Worm (Caenorhabditis elegans): ENCODE measurements around the gene fbxa-141.

Gene fbxa-141

DNA sequence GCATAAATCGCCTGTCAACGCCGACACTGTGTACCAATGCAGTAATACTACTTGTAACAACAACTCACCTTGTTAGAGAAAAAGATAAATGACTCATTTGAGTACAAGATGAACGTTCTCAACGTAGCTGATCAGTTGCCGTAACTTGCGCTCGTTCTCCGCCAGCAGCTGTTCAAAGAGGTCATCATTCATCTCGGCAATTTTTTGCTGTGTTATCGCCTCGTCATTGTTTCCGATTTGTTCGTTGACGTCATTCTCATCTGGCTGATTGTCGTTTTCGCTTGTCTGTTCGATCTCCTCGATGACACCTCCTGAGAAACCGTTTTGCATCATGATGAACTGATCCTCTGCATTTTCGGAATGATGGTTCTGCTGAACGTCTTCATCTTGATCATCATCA, 9.4 kb downstream of the fbxa-141 start:
- TF ChIP-seq nhr-11 (tag; optimal IDR thresholded peaks at IDR 0.05) (no peak), unc-39 (tag; optimal IDR thresholded peaks at IDR 0.05) (no peak), nhr-67 (tag; optimal IDR thresholded peaks at IDR 0.05) (no peak), unc-62 (GFP tag; optimal IDR thresholded peaks at IDR 0.05) (no peak), egl-27 (tag; optimal IDR thresholded peaks at IDR 0.05) (no peak), aly-2 (tag; optimal IDR thresholded peaks at IDR 0.05) (no peak), hmg-11 (tag; optimal IDR thresholded peaks at IDR 0.05) (no peak), skn-1 (tag; optimal IDR thresholded peaks at IDR 0.05) (no peak), nfya-1 (tag; optimal IDR thresholded peaks at IDR 0.05; ENCODE audit: insufficient read depth) (no peak), pha-4 (tag; optimal IDR thresholded peaks at IDR 0.05) (no peak), elt-2 (tag; optimal IDR thresholded peaks at IDR 0.05) (no peak), ceh-16 (tag; optimal IDR thresholded peaks at IDR 0.05) (no peak), nhr-77 (tag; optimal IDR thresholded peaks at IDR 0.05) (no peak), nhr-12 (tag; optimal IDR thresholded peaks at IDR 0.05) (no peak), elt-1 (tag; optimal IDR thresholded peaks at IDR 0.05) (peak; percentile 42), ceh-28 (tag; optimal IDR thresholded peaks at IDR 0.05) (no peak), nhr-43 (tag; optimal IDR thresholded peaks at IDR 0.05; ENCODE audit: poor library complexity, severe bottlenecking) (peak; percentile 17), pqm-1 (tag; optimal IDR thresholded peaks at IDR 0.05) (no peak), ZK546.5 (tag; optimal IDR thresholded peaks at IDR 0.05) (no peak), mml-1 (tag; optimal IDR thresholded peaks at IDR 0.05) (no peak), ceh-9 (tag; optimal IDR thresholded peaks at IDR 0.05) (no peak), mdl-1 (tag; optimal IDR thresholded peaks at IDR 0.05) (no peak), nhr-23 (tag; optimal IDR thresholded peaks at IDR 0.05) (peak; percentile 69), nhr-25 (tag; optimal IDR thresholded peaks at IDR 0.05) (peak; percentile 74), eor-1 (tag; optimal IDR thresholded peaks at IDR 0.05) (no peak), ztf-4 (tag; optimal IDR thresholded peaks at IDR 0.05) (no peak), ceh-82 (tag; optimal IDR thresholded peaks at IDR 0.05) (no peak), egl-5 (tag; optimal IDR thresholded peaks at IDR 0.05) (no peak), R02D3.7 (tag; optimal IDR thresholded peaks at IDR 0.05) (no peak), nhr-76 (tag; optimal IDR thresholded peaks at IDR 0.05) (no peak), lsy-12 (tag; optimal IDR thresholded peaks at IDR 0.05) (no peak), sea-2 (GFP tag; optimal IDR thresholded peaks at IDR 0.05) (no peak), daf-12 (tag; optimal IDR thresholded peaks at IDR 0.05) (no peak), fkh-2 (tag; optimal IDR thresholded peaks at IDR 0.05) (no peak), tbx-2 (tag; optimal IDR thresholded peaks at IDR 0.05) (no peak), fkh-10 (GFP tag; optimal IDR thresholded peaks at IDR 0.05) (no peak), lin-39 (tag; optimal IDR thresholded peaks at IDR 0.05) (peak; percentile 23), ama-1 (optimal IDR thresholded peaks at IDR 0.05) (no peak), elt-3 (tag; optimal IDR thresholded peaks at IDR 0.05) (no peak)

DNA sequence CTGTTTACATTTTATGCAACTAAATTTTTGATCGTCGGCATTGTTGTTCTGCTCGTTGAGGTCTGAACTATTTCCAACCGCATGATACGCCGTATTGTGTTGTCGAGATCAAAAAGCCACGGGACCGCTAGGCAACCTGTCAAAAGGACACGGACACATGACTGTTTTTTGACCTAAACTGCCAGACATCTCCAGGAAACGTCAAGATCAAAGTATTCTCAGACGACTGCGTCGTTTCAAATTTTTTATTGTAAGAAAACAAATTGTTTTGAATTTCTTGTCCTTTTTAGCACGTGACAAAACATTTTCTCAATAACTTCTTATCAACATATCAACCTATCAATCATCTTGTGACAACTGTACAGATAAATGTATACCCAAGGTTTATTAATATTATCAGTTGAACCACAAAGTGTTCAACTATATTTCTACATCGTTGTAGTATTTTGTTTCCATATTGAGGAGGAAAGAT, 10.6 kb downstream of the fbxa-141 start:
- no peak for TF ChIP-seq skn-1 (tag; optimal IDR thresholded peaks at IDR 0.05)
- peak; percentile 87 for TF ChIP-seq jun-1 (tag; optimal IDR thresholded peaks at IDR 0.05)
- TF ChIP-seq nhr-12 (tag; optimal IDR thresholded peaks at IDR 0.05): no peak
- no peak for TF ChIP-seq snpc-4 (tag; optimal IDR thresholded peaks at IDR 0.05)
- TF ChIP-seq sea-2 (GFP tag; optimal IDR thresholded peaks at IDR 0.05): no peak
- TF ChIP-seq ceh-82 (tag; optimal IDR thresholded peaks at IDR 0.05): no peak
- TF ChIP-seq fos-1 (tag; optimal IDR thresholded peaks at IDR 0.05): no peak
- TF ChIP-seq elt-1 (tag; optimal IDR thresholded peaks at IDR 0.05): peak; percentile 19
- peak; percentile 83 for TF ChIP-seq pqm-1 (tag; optimal IDR thresholded peaks at IDR 0.05)
- TF ChIP-seq mdl-1 (tag; optimal IDR thresholded peaks at IDR 0.05): no peak
- peak; percentile 69 for TF ChIP-seq nhr-25 (tag; optimal IDR thresholded peaks at IDR 0.05)
- TF ChIP-seq lin-15B (tag; optimal IDR thresholded peaks at IDR 0.05): no peak
- peak; percentile 97 for TF ChIP-seq elt-2 (tag; optimal IDR thresholded peaks at IDR 0.05)
- no peak for TF ChIP-seq nhr-28 (tag; optimal IDR thresholded peaks at IDR 0.05)
- TF ChIP-seq nhr-23 (tag; optimal IDR thresholded peaks at IDR 0.05): peak; percentile 13
- no peak for TF ChIP-seq nhr-67 (tag; optimal IDR thresholded peaks at IDR 0.05)
- peak; percentile 9 for TF ChIP-seq nfya-1 (tag; optimal IDR thresholded peaks at IDR 0.05; ENCODE audit: insufficient read depth)
- no peak for TF ChIP-seq lin-39 (tag; optimal IDR thresholded peaks at IDR 0.05)
- no peak for TF ChIP-seq zag-1 (tag; optimal IDR thresholded peaks at IDR 0.05)
- TF ChIP-seq ama-1 (optimal IDR thresholded peaks at IDR 0.05): no peak
- TF ChIP-seq unc-39 (tag; optimal IDR thresholded peaks at IDR 0.05): no peak
- no peak for TF ChIP-seq nhr-76 (tag; optimal IDR thresholded peaks at IDR 0.05)
- no peak for TF ChIP-seq hmg-11 (tag; optimal IDR thresholded peaks at IDR 0.05)
- no peak for TF ChIP-seq nhr-237 (tag; optimal IDR thresholded peaks at IDR 0.05)
- TF ChIP-seq elt-3 (tag; optimal IDR thresholded peaks at IDR 0.05): no peak
- no peak for TF ChIP-seq ceh-28 (tag; optimal IDR thresholded peaks at IDR 0.05)
- TF ChIP-seq fkh-10 (GFP tag; optimal IDR thresholded peaks at IDR 0.05): no peak
- no peak for TF ChIP-seq nhr-77 (tag; optimal IDR thresholded peaks at IDR 0.05)
- TF ChIP-seq nhr-11 (tag; optimal IDR thresholded peaks at IDR 0.05): no peak
- peak; percentile 82 for TF ChIP-seq nhr-43 (tag; optimal IDR thresholded peaks at IDR 0.05; ENCODE audit: poor library complexity, severe bottlenecking)
- TF ChIP-seq unc-62 (GFP tag; optimal IDR thresholded peaks at IDR 0.05): peak; percentile 45
- no peak for TF ChIP-seq egl-27 (tag; optimal IDR thresholded peaks at IDR 0.05)
- no peak for TF ChIP-seq aly-2 (tag; optimal IDR thresholded peaks at IDR 0.05)
- no peak for TF ChIP-seq daf-12 (tag; optimal IDR thresholded peaks at IDR 0.05)
- peak; percentile 61 for TF ChIP-seq pha-4 (tag; optimal IDR thresholded peaks at IDR 0.05)
- TF ChIP-seq eor-1 (tag; optimal IDR thresholded peaks at IDR 0.05): no peak
- no peak for TF ChIP-seq ztf-11 (tag; optimal IDR thresholded peaks at IDR 0.05)
- TF ChIP-seq fkh-2 (tag; optimal IDR thresholded peaks at IDR 0.05): no peak
- no peak for TF ChIP-seq mml-1 (tag; optimal IDR thresholded peaks at IDR 0.05)
- no peak for TF ChIP-seq tbx-2 (tag; optimal IDR thresholded peaks at IDR 0.05)
- TF ChIP-seq lsy-12 (tag; optimal IDR thresholded peaks at IDR 0.05): no peak
- no peak for TF ChIP-seq R02D3.7 (tag; optimal IDR thresholded peaks at IDR 0.05)
- no peak for TF ChIP-seq egl-5 (tag; optimal IDR thresholded peaks at IDR 0.05)
- no peak for TF ChIP-seq ZK546.5 (tag; optimal IDR thresholded peaks at IDR 0.05)
- TF ChIP-seq ceh-9 (tag; optimal IDR thresholded peaks at IDR 0.05): no peak
